Worm (Caenorhabditis elegans) whole organism, L3 larva: ENCODE results near the gene srh-159.

Experiments used
- ZK546.5 ChIP-seq: sonication (generic microtip); optimal IDR thresholded peaks from 2 replicates; lab custom pipeline; 2017; ENCODE audit warnings: missing biosample characterization, missing genetic modification characterization
- aly-2 ChIP-seq: fragments of 150-350 bp; optimal IDR thresholded peaks from 2 replicates; lab custom pipeline; 2014; ENCODE audit warnings: missing biosample characterization, missing genetic modification characterization
- ceh-16 ChIP-seq: sonication (generic microtip); optimal IDR thresholded peaks from 2 replicates; lab custom pipeline; 2017; ENCODE audit warnings: missing biosample characterization, missing genetic modification characterization
- ceh-28 ChIP-seq: fragments of 150-350 bp; optimal IDR thresholded peaks from 2 replicates; lab custom pipeline; 2014; ENCODE audit warnings: missing biosample characterization, missing genetic modification reagents, missing genetic modification characterization
- ceh-82 ChIP-seq: fragments of 150-350 bp; optimal IDR thresholded peaks from 2 replicates; lab custom pipeline; 2014; ENCODE audit warnings: missing biosample characterization, missing genetic modification characterization
- daf-12 ChIP-seq: fragments of 150-350 bp; optimal IDR thresholded peaks from 2 replicates; lab custom pipeline; 2014; ENCODE audit warnings: missing biosample characterization, missing genetic modification reagents, missing genetic modification characterization
- egl-27 ChIP-seq: sonication (generic microtip); optimal IDR thresholded peaks from 4 replicates; lab custom pipeline; 2017; ENCODE audit warnings: missing biosample characterization, missing genetic modification reagents, missing genetic modification characterization
- egl-5 ChIP-seq: fragments of 150-350 bp; optimal IDR thresholded peaks from 2 replicates; lab custom pipeline; 2017; ENCODE audit warnings: missing biosample characterization, missing genetic modification reagents, missing genetic modification characterization, inconsistent platforms
- elt-1 ChIP-seq: fragments of 150-350 bp; optimal IDR thresholded peaks from 2 replicates; lab custom pipeline; 2014; ENCODE audit warnings: missing biosample characterization, missing genetic modification characterization
- eor-1 ChIP-seq, 2 experiments: fragments of 150-350 bp; optimal IDR thresholded peaks; 2 replicates each; lab custom pipeline; 2014 to 2018; ENCODE audit warnings: missing biosample characterization in 2 of 2, missing genetic modification characterization in 2 of 2
- lin-15B ChIP-seq: fragments of 150-350 bp; optimal IDR thresholded peaks from 2 replicates; lab custom pipeline; 2014; ENCODE audit warnings: missing biosample characterization, missing genetic modification characterization
- nfya-1 ChIP-seq: sonication (generic microtip); optimal IDR thresholded peaks from 2 replicates; lab custom pipeline; 2017; ENCODE audit warnings: missing genetic modification characterization, mild to moderate bottlenecking, missing compliant biosample characterization, antibody characterized with exemption, moderate library complexity; ENCODE audit not compliant: insufficient read depth
- nhr-12 ChIP-seq: fragments of 150-350 bp; optimal IDR thresholded peaks from 2 replicates; lab custom pipeline; 2014; ENCODE audit warnings: missing biosample characterization, missing genetic modification characterization
- nhr-23 ChIP-seq: fragments of 150-350 bp; optimal IDR thresholded peaks from 2 replicates; lab custom pipeline; 2014; ENCODE audit warnings: missing biosample characterization, missing genetic modification reagents, missing genetic modification characterization
- nhr-237 ChIP-seq: fragments of 150-350 bp; optimal IDR thresholded peaks from 2 replicates; lab custom pipeline; 2014; ENCODE audit warnings: missing biosample characterization, missing genetic modification characterization
- nhr-25 ChIP-seq: sonication (generic microtip); optimal IDR thresholded peaks from 2 replicates; lab custom pipeline; 2017; ENCODE audit warnings: missing biosample characterization, missing genetic modification characterization
- nhr-28 ChIP-seq: fragments of 150-350 bp; optimal IDR thresholded peaks from 2 replicates; lab custom pipeline; 2014; ENCODE audit warnings: missing biosample characterization, missing genetic modification characterization
- nhr-43 ChIP-seq: sonication (generic microtip); optimal IDR thresholded peaks from 2 replicates; lab custom pipeline; 2016; ENCODE audit warnings: mild to moderate bottlenecking, missing genetic modification characterization, missing compliant biosample characterization; ENCODE audit not compliant: poor library complexity, severe bottlenecking
- nhr-67 ChIP-seq: fragments of 150-350 bp; optimal IDR thresholded peaks from 2 replicates; lab custom pipeline; 2014; ENCODE audit warnings: missing biosample characterization, missing genetic modification characterization
- nhr-76 ChIP-seq: fragments of 150-350 bp; sonication (generic microtip); optimal IDR thresholded peaks from 5 replicates; lab custom pipeline; 2014; ENCODE audit warnings: missing biosample characterization, missing genetic modification characterization
- pha-4 ChIP-seq: fragments of 150-350 bp; optimal IDR thresholded peaks from 2 replicates; lab custom pipeline; 2014; ENCODE audit warnings: missing biosample characterization, missing genetic modification reagents, missing genetic modification characterization
- pqm-1 ChIP-seq: fragments of 150-350 bp; optimal IDR thresholded peaks from 2 replicates; lab custom pipeline; 2017; ENCODE audit warnings: missing biosample characterization, missing genetic modification characterization, inconsistent platforms
- tbx-2 ChIP-seq: sonication (generic microtip); optimal IDR thresholded peaks from 2 replicates; lab custom pipeline; 2016; ENCODE audit warnings: mild to moderate bottlenecking, missing genetic modification characterization, missing compliant biosample characterization
- unc-39 ChIP-seq: sonication (generic microtip); optimal IDR thresholded peaks from 4 replicates; lab custom pipeline; 2017; ENCODE audit warnings: missing biosample characterization, missing genetic modification characterization
- unc-62 ChIP-seq: fragments of 150-350 bp; sonication (generic microtip); optimal IDR thresholded peaks from 4 replicates; lab custom pipeline; 2014; ENCODE audit warnings: missing biosample characterization, missing genetic modification reagents, missing genetic modification characterization
- ztf-11 ChIP-seq: fragments of 150-350 bp; optimal IDR thresholded peaks from 2 replicates; lab custom pipeline; 2014; ENCODE audit warnings: missing biosample characterization, missing genetic modification characterization
- ztf-4 ChIP-seq: fragments of 150-350 bp; optimal IDR thresholded peaks from 2 replicates; lab custom pipeline; 2014; ENCODE audit warnings: missing biosample characterization, missing genetic modification characterization

The srh-159 gene

ce11 chrV:17201847-17202246 is 19.7 kb downstream of the srh-159 start, which contains the start of gene Y68A4A.10:
Gene Y68A4A.10, plus strand, starts transcription at chrV:17202147.
- no peak for TF ChIP-seq ceh-16 (tag; lab: Kevin White, UChicago)
- TF ChIP-seq, all 47 proteins: peak for 0

ce11 chrV:17206469-17206868 is 24.3 kb downstream of the srh-159 start:
- TF ChIP-seq ceh-16 (tag; lab: Kevin White, UChicago) (no peak), eor-1 (tag; optimal IDR thresholded peaks at IDR 0.05; lab: Kevin White, UChicago) (no peak)
- TF ChIP-seq, all 47 proteins: peak for 0

- TF ChIP-seq pqm-1 (tag; lab: Kevin White, UChicago) = no peak
These were observed 25.9 kb downstream of the srh-159 start, which contains the start of gene Y68A4A.13 for ce11 chrV:17208045-17208444. Gene Y68A4A.13, minus strand, starts transcription at chrV:17208145.

ce11 chrV:17211989-17212731 is 30.0 kb downstream of the srh-159 start, which contains the start of gene srh-236:
Gene srh-236, minus strand, starts transcription at chrV:17212039.
- TF ChIP-seq pqm-1 (tag; lab: Kevin White, UChicago) (no peak), unc-39 (tag; lab: Kevin White, UChicago) (no peak), tbx-2 (tag; lab: Kevin White, UChicago) (no peak)

ce11 chrV:17212743-17213142 is 30.6 kb downstream of the srh-159 start, which contains the start of gene srh-113:
Gene srh-113, plus strand, starts transcription at chrV:17213043.
- TF ChIP-seq pha-4 = no peak

ce11 chrV:17215602-17216001 is 33.5 kb downstream of the srh-159 start:
- TF ChIP-seq tbx-2 (tag; lab: Kevin White, UChicago) (no peak), pha-4 (no peak), nhr-76 (tag; lab: Kevin White, UChicago) (no peak), nhr-237 (tag; lab: Kevin White, UChicago) (no peak), egl-27 (tag; lab: Kevin White, UChicago) (no peak), unc-39 (tag; lab: Kevin White, UChicago) (no peak), lin-15B (tag; lab: Kevin White, UChicago) (no peak), ZK546.5 (tag; lab: Kevin White, UChicago) (no peak), elt-1 (tag; lab: Kevin White, UChicago) (no peak), ceh-28 (tag; lab: Kevin White, UChicago) (no peak), ceh-82 (no peak), nfya-1 (tag; lab: Kevin White, UChicago) (no peak), nhr-67 (no peak), daf-12 (no peak), nhr-28 (tag; lab: Kevin White, UChicago) (no peak), nhr-43 (no peak), nhr-12 (no peak), aly-2 (tag; lab: Kevin White, UChicago) (no peak), ztf-11 (tag; lab: Kevin White, UChicago) (no peak)

- no peak for TF ChIP-seq lin-15B (tag; lab: Kevin White, UChicago)
- TF ChIP-seq nhr-67 = no peak
- no peak for TF ChIP-seq nhr-23 (tag; lab: Kevin White, UChicago)
- no peak for TF ChIP-seq ztf-4
- no peak for TF ChIP-seq unc-62 (GFP tag; lab: Kevin White, UChicago)
- no peak for TF ChIP-seq nhr-25
- no peak for TF ChIP-seq pha-4
- no peak for TF ChIP-seq tbx-2 (tag; lab: Kevin White, UChicago)
- TF ChIP-seq nhr-43 = no peak
- TF ChIP-seq egl-5 (tag; lab: Kevin White, UChicago) = no peak
- TF ChIP-seq, all 47 proteins: peak for 0
These were observed 35.5 kb downstream of the srh-159 start, which contains the start of gene srbc-62 for ce11 chrV:17217690-17218089. Gene srbc-62, plus strand, starts transcription at chrV:17217990.
